Worm (Caenorhabditis elegans): ENCODE measurements around the gene CD4.1.

DNA sequence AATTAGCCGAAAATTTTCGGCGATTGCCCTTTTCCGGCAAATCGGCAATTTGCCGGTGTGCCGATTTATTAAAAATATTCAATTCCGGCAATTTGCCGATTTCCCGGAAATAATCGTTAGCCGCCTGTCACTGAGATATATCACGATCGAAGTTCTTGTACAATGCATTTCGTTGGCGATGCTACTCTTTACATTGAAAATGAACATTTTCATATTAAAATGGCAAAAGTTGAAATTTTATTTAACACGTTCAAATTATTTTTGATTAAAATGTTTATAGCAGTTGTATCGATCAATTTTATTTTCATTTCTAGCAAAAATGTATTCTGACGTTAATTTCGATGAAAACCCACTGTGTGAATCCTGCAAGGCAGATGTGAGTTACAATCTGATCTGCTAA, 8.4 kb downstream of the CD4.1 start, which contains the start of gene M03E7.3:
- TF ChIP-seq T22C8.4 (GFP tag; IDR thresholded peaks at IDR 0.05) (no peak), flt-1 (GFP tag; IDR thresholded peaks at IDR 0.05) (no peak), ztf-23 (GFP tag; IDR thresholded peaks at IDR 0.05) (no peak), cog-1 (tag; optimal IDR thresholded peaks at IDR 0.05) (no peak)
